Worm (Caenorhabditis elegans): ENCODE data around the gene Y49E10.27.

Y49E10.27 gene

DNA sequence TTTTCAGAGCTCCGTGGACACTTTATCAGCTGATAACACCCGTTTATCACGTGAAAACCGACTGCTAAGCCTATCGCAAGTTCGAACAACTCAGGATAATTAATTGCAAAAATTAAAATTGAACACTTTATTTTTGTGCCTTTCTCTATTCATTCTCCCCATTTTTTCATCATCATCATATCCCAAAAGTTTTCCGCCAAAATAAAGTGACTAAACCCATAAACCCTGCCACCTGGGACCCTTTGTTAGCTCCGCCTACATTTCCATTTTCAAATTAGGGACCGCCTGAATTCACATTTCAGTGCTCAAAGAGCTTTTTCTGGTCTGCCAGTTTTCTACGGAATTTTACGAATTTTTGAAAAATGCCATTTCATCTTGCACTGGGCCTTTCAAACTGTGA, 50.2 kb downstream of the Y49E10.27 start, which contains the start of gene arrd-16:
TSS of gene arrd-16 (plus strand) at position 301 of the 400 bp plus-strand sequence.
- TF ChIP-seq nhr-25 (tag; optimal IDR thresholded peaks at IDR 0.05) = no peak
- TF ChIP-seq gmeb-1 (tag; optimal IDR thresholded peaks at IDR 0.05) = no peak
- no peak for TF ChIP-seq aly-2 (tag; optimal IDR thresholded peaks at IDR 0.05)
- no peak for TF ChIP-seq ztf-11 (tag; optimal IDR thresholded peaks at IDR 0.05)
- TF ChIP-seq ama-1 (optimal IDR thresholded peaks at IDR 0.05) = no peak
- no peak for TF ChIP-seq ztf-1 (GFP tag; conservative IDR thresholded peaks at IDR 0.05)
- no peak for TF ChIP-seq lsy-2 (tag; optimal IDR thresholded peaks at IDR 0.05)
- TF ChIP-seq zag-1 (tag; optimal IDR thresholded peaks at IDR 0.05) = no peak
- no peak for TF ChIP-seq unc-39 (tag; optimal IDR thresholded peaks at IDR 0.05)
- no peak for TF ChIP-seq C34F6.9 (tag; optimal IDR thresholded peaks at IDR 0.05)
